Worm (Caenorhabditis elegans) whole organism, L1 larva: ENCODE results near the gene rig-3.
A peak's percentile ranks its signal among the peaks of the same experiment; 100 is the strongest.

ENCODE experiments used
- aly-2 ChIP-seq: fragments of 150-350 bp; optimal IDR thresholded peaks from 2 replicates; lab custom pipeline; 2014; ENCODE audit warnings: missing biosample characterization, missing genetic modification characterization
- ceh-90 ChIP-seq: sonication (generic microtip); optimal IDR thresholded peaks from 2 replicates; lab custom pipeline; 2016; ENCODE audit warnings: missing genetic modification characterization, missing compliant biosample characterization
- efl-1 ChIP-seq, 4 experiments: fragments of 150-350 bp; optimal IDR thresholded peaks in 3 of 4; peaks in 1 of 4; 1 replicate in 1 of 4; 2 replicates in 3 of 4; lab custom pipeline; 2014; ENCODE audit warnings: missing biosample characterization in 2 of 4, missing genetic modification characterization in 2 of 4, missing genetic modification reagents in 2 of 4
- fkh-10 ChIP-seq: sonication (generic microtip); optimal IDR thresholded peaks from 2 replicates; lab custom pipeline; 2017; ENCODE audit warnings: missing biosample characterization, missing genetic modification reagents, missing genetic modification characterization
- nhr-237 ChIP-seq: fragments of 150-350 bp; optimal IDR thresholded peaks from 2 replicates; lab custom pipeline; 2014; ENCODE audit warnings: missing biosample characterization, missing genetic modification characterization
- nhr-77 ChIP-seq: fragments of 150-350 bp; optimal IDR thresholded peaks from 2 replicates; lab custom pipeline; 2014; ENCODE audit warnings: missing biosample characterization, missing genetic modification characterization
- tbx-2 ChIP-seq: sonication (generic microtip); optimal IDR thresholded peaks from 2 replicates; lab custom pipeline; 2016; ENCODE audit warnings: missing genetic modification characterization, missing compliant biosample characterization
- unc-130 ChIP-seq: fragments of 150-350 bp; optimal IDR thresholded peaks from 2 replicates; lab custom pipeline; 2017; ENCODE audit warnings: missing biosample characterization, missing genetic modification characterization, inconsistent platforms
- zag-1 ChIP-seq: fragments of 150-350 bp; optimal IDR thresholded peaks from 2 replicates; lab custom pipeline; 2014; ENCODE audit warnings: missing biosample characterization, missing genetic modification characterization

DNA sequence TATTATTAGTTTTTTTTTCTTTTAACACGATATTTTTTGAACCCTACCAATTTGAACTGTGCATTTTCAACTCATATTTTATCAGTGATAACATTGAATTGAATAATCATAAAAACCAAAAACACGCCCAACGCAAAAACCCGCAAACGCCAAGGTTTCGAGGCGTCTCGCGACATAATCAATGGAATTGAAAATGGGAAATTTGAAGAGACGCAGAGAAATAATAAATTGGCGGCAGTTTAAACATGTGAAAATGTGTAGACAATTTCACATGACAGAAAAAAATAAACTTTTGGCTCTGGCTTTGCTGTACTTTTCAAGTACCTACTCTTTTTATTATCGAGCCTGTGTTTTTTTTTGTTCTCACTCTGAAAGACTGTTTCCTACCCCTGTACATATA is 48.6 kb upstream of the rig-3 start:
- TF ChIP-seq efl-1 (optimal IDR thresholded peaks at IDR 0.05; lab: Kevin White, UChicago) (peak; percentile 56 to 94), efl-1 (GFP tag; optimal IDR thresholded peaks at IDR 0.05 in 1 of 2; lab: Kevin White, UChicago) (peak; percentile 94 to 99), aly-2 (no peak), unc-130 (tag; lab: Kevin White, UChicago) (peak; percentile 14), nhr-77 (tag; lab: Kevin White, UChicago) (peak; percentile 10), tbx-2 (tag; lab: Kevin White, UChicago) (peak; percentile 50), ceh-90 (no peak), zag-1 (tag; lab: Kevin White, UChicago) (no peak), fkh-10 (GFP tag; lab: Kevin White, UChicago) (no peak), nhr-237 (tag; lab: Kevin White, UChicago) (no peak)
